Worm (Caenorhabditis elegans): Measurements from ENCODE around the gene sqst-1.

The sqst-1 gene

DNA sequence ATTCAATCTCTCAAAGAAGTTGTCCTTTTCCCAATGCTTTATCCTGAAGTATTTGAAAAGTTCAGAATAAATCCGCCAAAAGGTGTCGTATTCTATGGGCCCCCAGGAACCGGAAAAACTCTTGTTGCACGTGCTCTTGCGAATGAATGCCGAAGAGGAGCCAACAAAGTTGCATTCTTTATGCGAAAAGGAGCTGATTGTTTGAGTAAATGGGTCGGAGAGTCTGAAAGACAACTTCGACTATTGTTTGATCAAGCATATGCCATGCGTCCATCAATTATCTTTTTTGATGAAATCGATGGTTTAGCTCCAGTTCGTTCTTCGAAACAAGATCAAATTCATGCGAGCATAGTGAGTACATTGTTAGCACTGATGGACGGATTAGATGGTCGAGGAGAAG, 46.7 kb downstream of the sqst-1 start:
- TF ChIP-seq die-1 (tag; optimal IDR thresholded peaks at IDR 0.05) (no peak), zim-3 (tag; optimal IDR thresholded peaks at IDR 0.05) (no peak), sdz-38 (tag; optimal IDR thresholded peaks at IDR 0.05) (no peak), ekl-4 (GFP tag; IDR thresholded peaks at IDR 0.05) (no peak), F39B2.1 (GFP tag; IDR thresholded peaks at IDR 0.05) (no peak), madf-3 (GFP tag; IDR thresholded peaks at IDR 0.05) (no peak), ccch-3 (GFP tag; optimal IDR thresholded peaks at IDR 0.05) (no peak), zfh-2 (GFP tag; conservative IDR thresholded peaks at IDR 0.05) (no peak), cebp-2 (GFP tag; IDR thresholded peaks at IDR 0.05) (no peak), ceh-58 (GFP tag; IDR thresholded peaks at IDR 0.05) (no peak)

- TF ChIP-seq ceh-79 (tag; optimal IDR thresholded peaks at IDR 0.05) (no peak), Y53G8AR.9 (GFP tag; conservative IDR thresholded peaks at IDR 0.05) (0 out of 2 replicates have a peak, but pooled peaks have one; percentile 27)
These were observed 50.1 kb downstream of the sqst-1 start, which contains the start of gene repo-1 for ce11 chrIV:12084178-12084577. TSS of gene repo-1 (plus strand) at chrIV:12084478.

- TF ChIP-seq D2030.7 (GFP tag; IDR thresholded peaks at IDR 0.05) (no peak), ceh-100 (GFP tag; IDR thresholded peaks at IDR 0.05) (no peak), dox-1 (GFP tag; IDR thresholded peaks at IDR 0.05) (peak; percentile 20; the same call in 1 of the 2 replicates), ceh-91 (GFP tag; IDR thresholded peaks at IDR 0.05) (no peak), T26A5.8 (tag; optimal IDR thresholded peaks at IDR 0.05) (no peak), hrde-1 (tag; optimal IDR thresholded peaks at IDR 0.05; ENCODE audit: borderline replicate concordance) (peak; percentile 65), ceh-79 (tag; optimal IDR thresholded peaks at IDR 0.05) (no peak), dpff-1 (tag; optimal IDR thresholded peaks at IDR 0.05) (no peak), B0336.3 (GFP tag; IDR thresholded peaks at IDR 0.05) (no peak), attf-5 (GFP tag; optimal IDR thresholded peaks at IDR 0.05) (no peak), somi-1 (GFP tag; optimal IDR thresholded peaks at IDR 0.05) (no peak), dpl-1 (GFP tag; optimal IDR thresholded peaks at IDR 0.05) (no peak)
These were observed 50.5 kb downstream of the sqst-1 start for ce11 chrIV:12084587-12084986.

DNA sequence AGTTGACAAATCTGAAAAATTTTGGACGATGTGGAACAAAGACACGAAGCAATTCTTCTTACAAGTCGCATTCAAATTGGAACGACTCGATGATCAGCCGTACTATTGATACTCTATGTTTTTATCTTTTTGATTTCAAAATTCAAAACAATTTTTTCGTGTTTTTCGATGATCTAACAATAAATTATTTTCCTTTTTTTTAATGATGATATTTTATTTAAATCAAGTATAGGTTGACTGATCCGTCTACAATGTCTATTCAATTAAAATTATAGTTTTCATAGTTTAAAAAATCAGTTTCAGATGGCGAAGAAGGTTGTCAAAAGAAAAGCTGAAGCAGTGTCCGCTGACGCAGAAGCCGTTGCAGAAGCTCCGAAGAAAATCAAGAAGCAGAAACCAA, 51.0 kb downstream of the sqst-1 start, which contains the start of gene rbm-34:
Gene rbm-34, plus strand, starts transcription at position 301 of the 400 bp plus-strand sequence.
- TF ChIP-seq B0019.2 (GFP tag; conservative IDR thresholded peaks at IDR 0.05) (no peak), nfyb-1 (GFP tag; IDR thresholded peaks at IDR 0.05) (no peak), hlh-26 (GFP tag; conservative IDR thresholded peaks at IDR 0.05) (no peak), ZK185.1 (tag; optimal IDR thresholded peaks at IDR 0.05; ENCODE audit: poor library complexity, severe bottlenecking) (no peak), sptf-2 (GFP tag; optimal IDR thresholded peaks at IDR 0.05) (no peak), athp-1 (tag; optimal IDR thresholded peaks at IDR 0.05) (no peak), madf-3 (GFP tag; IDR thresholded peaks at IDR 0.05) (no peak), zfh-2 (GFP tag; conservative IDR thresholded peaks at IDR 0.05) (no peak), ztf-22 (GFP tag; optimal IDR thresholded peaks at IDR 0.05) (no peak)
